Fruit fly (Drosophila melanogaster) whole organism: ENCODE measurements around the gene CG3744.

ENCODE experiments used
- Dll ChIP-seq: fragments of >200 bp; optimal IDR thresholded peaks from 2 replicates; lab custom pipeline; 2017
- psq ChIP-seq: fragments of >200 bp; optimal IDR thresholded peaks from 2 replicates; lab custom pipeline; 2017

DNA sequence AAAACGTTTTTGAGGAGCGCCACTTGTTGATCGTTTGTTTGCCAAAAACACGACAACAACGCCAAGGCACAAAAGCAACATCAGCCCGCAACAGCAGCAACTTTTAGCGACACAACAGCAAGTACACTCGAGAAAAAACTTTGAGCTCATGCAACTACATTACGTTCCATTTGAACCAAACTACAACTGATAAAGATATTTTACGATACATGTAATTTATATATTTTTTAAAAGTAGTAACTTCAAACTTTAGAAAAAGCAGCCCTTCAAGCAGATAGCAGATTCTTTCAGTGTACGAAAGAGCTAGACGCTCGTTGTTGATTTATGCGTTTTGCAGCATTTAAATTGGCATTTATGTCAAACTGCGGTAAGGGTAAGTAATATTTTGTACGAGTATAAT, 33.6 kb upstream of the CG3744 start:
- no peak for TF ChIP-seq psq (lab: Kevin White, UChicago)
- no peak for TF ChIP-seq Dll
